Worm (Caenorhabditis elegans): ENCODE measurements around the gene Y26E6A.2.

ce11 chrX:13871110-13871509 lies 43.1 kb downstream of the Y26E6A.2 start:
- no peak for TF ChIP-seq mxl-3 (GFP tag; optimal IDR thresholded peaks at IDR 0.05)
- no peak for TF ChIP-seq pqm-1 (tag; optimal IDR thresholded peaks at IDR 0.05)
- TF ChIP-seq hif-1 (tag; optimal IDR thresholded peaks at IDR 0.05), result no peak
- TF ChIP-seq dpl-1 (GFP tag; optimal IDR thresholded peaks at IDR 0.05), result no peak
